Fruit fly (Drosophila melanogaster) Kc167 (cell line): ENCODE results near the gene Notum.

Experiments used
- Myc ChIP-seq: fragments of >200 bp; optimal IDR thresholded peaks from 2 replicates; lab custom pipeline; 2017; ENCODE audit warnings: missing external identifiers
- Sin3A ChIP-seq: fragments of >200 bp; optimal IDR thresholded peaks from 2 replicates; lab custom pipeline; 2018; ENCODE audit warnings: missing external identifiers
- h ChIP-seq: fragments of >200 bp; optimal IDR thresholded peaks from 3 replicates; lab custom pipeline; 2018; ENCODE audit warnings: missing external identifiers
- insv ChIP-seq: fragments of >200 bp; optimal IDR thresholded peaks from 3 replicates; lab custom pipeline; 2018; ENCODE audit warnings: missing external identifiers
- psq ChIP-seq: fragments of >200 bp; optimal IDR thresholded peaks from 2 replicates; lab custom pipeline; 2017; ENCODE audit warnings: missing external identifiers
- ttk ChIP-seq: sonication (Bioruptor generic); optimal IDR thresholded peaks from 2 replicates; lab custom pipeline; 2017; ENCODE audit warnings: missing external identifiers

The Notum gene

dm6 chr3L:16082251-16082650 is 59.0 kb downstream of the Notum start, which contains the start of gene CG33258:
CG33258 (plus strand) TSS chr3L:16082551.
- TF ChIP-seq Sin3A (lab: Kevin White, UChicago) = no peak
- TF ChIP-seq h (lab: Kevin White, UChicago) = no peak
- no peak for TF ChIP-seq insv
- no peak for TF ChIP-seq ttk (lab: Kevin White, UChicago)
- no peak for TF ChIP-seq Myc
- TF ChIP-seq psq = no peak
